Fruit fly (Drosophila melanogaster) Kc167 (cell line): ENCODE measurements around the gene mtm.

Source experiments
- Sin3A ChIP-seq: fragments of >200 bp; optimal IDR thresholded peaks from 2 replicates; lab custom pipeline; 2018; ENCODE audit warnings: missing external identifiers
- h ChIP-seq: fragments of >200 bp; optimal IDR thresholded peaks from 3 replicates; lab custom pipeline; 2018; ENCODE audit warnings: missing external identifiers
- psq ChIP-seq: fragments of >200 bp; optimal IDR thresholded peaks from 2 replicates; lab custom pipeline; 2017; ENCODE audit warnings: missing external identifiers

- no peak for TF ChIP-seq psq
- TF ChIP-seq Sin3A (lab: Kevin White, UChicago), result no peak
- TF ChIP-seq h (lab: Kevin White, UChicago), result no peak
Observed at dm6 chr2L:6082936-6083627, 46.3 kb upstream of the mtm start.
